Fruit fly (Drosophila melanogaster): ENCODE measurements around the gene tey.

DNA sequence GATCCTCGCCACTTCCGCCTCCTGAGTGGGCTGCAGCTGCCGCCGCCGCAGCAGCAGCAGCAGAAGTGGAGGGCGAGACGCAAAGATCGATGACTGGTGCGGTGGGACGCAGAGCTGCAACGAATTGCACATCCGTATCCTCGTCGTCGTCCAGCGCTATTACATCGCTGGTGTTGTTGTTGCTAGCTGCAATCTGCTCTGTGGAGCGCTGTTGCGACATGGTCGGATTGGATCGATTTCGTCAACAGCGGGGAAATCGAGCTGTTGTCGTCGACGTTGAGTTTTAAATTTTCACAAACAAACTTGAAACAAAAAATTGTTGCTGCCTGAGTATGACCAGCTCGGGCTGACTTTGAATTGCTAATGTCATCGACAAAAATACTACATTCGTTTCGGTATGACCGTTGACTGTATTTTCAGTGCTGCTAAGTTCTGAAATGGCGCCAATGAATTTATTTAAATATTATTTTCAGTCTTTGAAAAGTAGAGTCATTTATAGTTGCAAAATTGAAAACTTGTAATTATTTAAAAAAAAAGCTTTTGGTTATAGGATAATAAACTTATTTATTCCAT, 21.4 kb downstream of the tey start, which contains the start of gene Rnf146:
- TF ChIP-seq Dll (optimal IDR thresholded peaks at IDR 0.05) (no peak), psq (optimal IDR thresholded peaks at IDR 0.05) (no peak), pan (optimal IDR thresholded peaks at IDR 0.05) (no peak), usp (GFP tag; optimal IDR thresholded peaks at IDR 0.05) (no peak), CG8478 (optimal IDR thresholded peaks at IDR 0.05) (no peak), EcR (GFP tag; optimal IDR thresholded peaks at IDR 0.05) (no peak)
